Fruit fly (Drosophila melanogaster): ENCODE results near the gene CG4511.
A peak's percentile ranks its signal among the peaks of the same experiment; 100 is the strongest.

The CG4511 gene

dm6 chr3R:10868427-10868962 lies 14.2 kb downstream of the CG4511 start, which contains the start of the genes SelR and Tsp86D (continued):
- TF ChIP-seq sens (GFP tag), result peak; percentile 20
- peak; percentile 16 for TF ChIP-seq CG17359 (tag; optimal IDR thresholded peaks at IDR 0.05)
- TF ChIP-seq so (GFP tag; IDR thresholded peaks at IDR 0.05), result no peak; the same call in 2 of the 3 replicates

DNA sequence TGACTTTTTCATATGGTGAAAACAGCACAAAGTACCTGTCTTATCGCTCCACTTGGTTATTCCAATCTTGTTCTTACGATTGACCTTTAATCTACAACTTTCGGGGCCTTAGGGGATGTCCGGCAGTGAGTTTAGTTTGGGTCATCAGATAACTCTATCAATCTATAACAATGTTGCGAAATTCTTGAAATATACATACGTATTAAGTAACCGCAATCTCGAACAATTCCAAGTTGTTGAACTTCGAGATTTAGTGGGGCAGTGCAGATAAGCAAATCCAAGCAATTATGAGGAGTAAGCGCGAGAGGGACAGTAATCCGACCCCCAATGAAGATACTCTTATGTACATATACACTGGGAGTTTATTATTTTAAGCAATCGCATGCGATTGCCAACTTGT lies 16.3 kb downstream of the CG4511 start:
- TF ChIP-seq sens (GFP tag) (peak; percentile 37), Pdp1 (GFP tag; optimal IDR thresholded peaks at IDR 0.05) (peak in 1 of 2 experiments; percentile 58), sug (tag; optimal IDR thresholded peaks at IDR 0.05) (peak; percentile 92), Hr78 (GFP tag; optimal IDR thresholded peaks at IDR 0.05) (peak in 1 of 2 experiments; percentile 12), CG34376 (GFP tag; optimal IDR thresholded peaks at IDR 0.05) (peak; percentile 20), CG12744 (GFP tag; optimal IDR thresholded peaks at IDR 0.05) (no peak), CG11398 (GFP tag; optimal IDR thresholded peaks at IDR 0.05) (no peak), org-1 (GFP tag; optimal IDR thresholded peaks at IDR 0.05) (no peak), Mrtf (GFP tag; IDR thresholded peaks at IDR 0.05) (no peak)

DNA sequence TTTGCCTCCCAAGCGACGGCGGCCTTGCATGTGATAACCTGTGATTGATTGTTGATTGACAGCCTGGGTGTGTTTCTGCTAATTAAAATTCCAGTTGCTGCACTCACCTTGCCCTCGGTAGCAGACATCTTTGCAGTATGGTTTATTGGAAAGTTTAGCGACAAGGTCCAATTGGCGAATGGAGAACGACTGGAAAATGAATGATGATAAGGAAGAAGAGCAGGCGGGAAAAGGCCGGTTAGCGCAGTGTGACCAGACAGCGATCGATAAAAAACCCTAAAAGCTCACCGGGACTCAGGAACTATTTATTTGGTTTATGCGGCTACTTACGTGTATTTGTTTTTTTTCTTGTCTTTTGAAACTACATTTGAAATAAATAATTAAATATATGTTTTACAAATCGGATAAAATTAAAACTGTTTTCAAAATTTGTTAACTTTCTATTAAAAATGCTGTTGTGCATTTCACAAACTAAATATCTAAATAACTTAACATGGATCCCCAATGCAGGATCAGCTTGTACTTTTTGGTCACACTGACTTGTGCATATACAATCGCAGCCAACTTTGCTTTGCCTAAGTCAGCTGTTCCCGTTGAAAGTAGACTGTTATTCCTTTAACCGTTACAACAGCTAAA lies 18.0 kb downstream of the CG4511 start, which contains the start of gene Fdh:
Gene Fdh (minus strand): TSS at position 234 of the 636 bp plus-strand sequence.
- peak; percentile 44 for TF ChIP-seq CG12155 (GFP tag; optimal IDR thresholded peaks at IDR 0.05)
- TF ChIP-seq amos (GFP tag; IDR thresholded peaks at IDR 0.05; ENCODE audit: partially characterized antibody), result no peak
- no peak for TF ChIP-seq CG3726 (GFP tag; IDR thresholded peaks at IDR 0.05)
- no peak for TF ChIP-seq CG4730 (GFP tag; IDR thresholded peaks at IDR 0.05)
- TF ChIP-seq Hand (GFP tag; optimal IDR thresholded peaks at IDR 0.05), result no peak
- no peak for TF ChIP-seq Atf-2 (GFP tag; optimal IDR thresholded peaks at IDR 0.05)
- TF ChIP-seq CG15269 (tag; optimal IDR thresholded peaks at IDR 0.05), result peak; percentile 67
- peak; percentile 63 for TF ChIP-seq CG17385 (GFP tag; optimal IDR thresholded peaks at IDR 0.05)
- TF ChIP-seq BEAF-32 (GFP tag; optimal IDR thresholded peaks at IDR 0.05), result peak; percentile 22
- TF ChIP-seq hbn (GFP tag; IDR thresholded peaks at IDR 0.05; ENCODE audit: partially characterized antibody), result no peak
- TF ChIP-seq CG17829 (tag; optimal IDR thresholded peaks at IDR 0.05), result peak; percentile 75
- no peak for TF ChIP-seq CG8765 (GFP tag; IDR thresholded peaks at IDR 0.05)
- TF ChIP-seq Adf1 (GFP tag; IDR thresholded peaks at IDR 0.05), result no peak
- peak; percentile 0 for TF ChIP-seq repo (GFP tag; optimal IDR thresholded peaks at IDR 0.05)
- TF ChIP-seq ci (GFP tag; IDR thresholded peaks at IDR 0.05), result 0 out of 3 replicates have a peak, but pooled peaks have one; percentile 35
- peak; percentile 55 for TF ChIP-seq bab2 (GFP tag; optimal IDR thresholded peaks at IDR 0.05)
- no peak for TF ChIP-seq ato (GFP tag; IDR thresholded peaks at IDR 0.05; ENCODE audit: partially characterized antibody)
- no peak for TF ChIP-seq CG4854 (GFP tag; optimal IDR thresholded peaks at IDR 0.05)
- no peak for TF ChIP-seq CG3838 (GFP tag; optimal IDR thresholded peaks at IDR 0.05)
- TF ChIP-seq wek (GFP tag; optimal IDR thresholded peaks at IDR 0.05), result no peak
- peak; percentile 31; the same call in 1 of the 2 replicates for TF ChIP-seq E2f1 (GFP tag; IDR thresholded peaks at IDR 0.05)
- no peak for TF ChIP-seq CG2199 (GFP tag; IDR thresholded peaks at IDR 0.05)
- no peak for TF ChIP-seq CG9609 (GFP tag; optimal IDR thresholded peaks at IDR 0.05)
- peak in 1 of 2 experiments; percentile 62 for TF ChIP-seq insv (GFP tag; optimal IDR thresholded peaks at IDR 0.05)
- TF ChIP-seq MTF-1 (GFP tag; optimal IDR thresholded peaks at IDR 0.05; ENCODE audit: borderline replicate concordance), result peak; percentile 30
- TF ChIP-seq zf30C (GFP tag; optimal IDR thresholded peaks at IDR 0.05), result no peak
- TF ChIP-seq CG2202 (tag; optimal IDR thresholded peaks at IDR 0.05), result no peak
- no peak for TF ChIP-seq nerfin-2 (GFP tag; IDR thresholded peaks at IDR 0.05; ENCODE audit: partially characterized antibody)
- TF ChIP-seq Nf-YC (tag; optimal IDR thresholded peaks at IDR 0.05), result peak; percentile 70
- TF ChIP-seq dati (GFP tag; IDR thresholded peaks at IDR 0.05), result no peak
- peak; percentile 62 for TF ChIP-seq odd (GFP tag; optimal IDR thresholded peaks at IDR 0.05)
- peak; percentile 54 for TF ChIP-seq CG8924 (tag; optimal IDR thresholded peaks at IDR 0.05)
- TF ChIP-seq lab (GFP tag; optimal IDR thresholded peaks at IDR 0.05), result peak; percentile 72
- TF ChIP-seq CG5245 (GFP tag; optimal IDR thresholded peaks at IDR 0.05), result peak; percentile 31

Data from whole organism, embryonic.